Fruit fly (Drosophila melanogaster) whole organism, prepupa: ENCODE results near the gene CG5359.

Experiments used
- CG10631 ChIP-seq: fragments of 200-800 bp; sonication (Bioruptor generic); optimal IDR thresholded peaks from 2 replicates; lab custom pipeline; 2016; ENCODE audit warnings: missing biosample characterization, missing genetic modification characterization
- CG10669 ChIP-seq: fragments of 200-800 bp; sonication (Bioruptor generic); optimal IDR thresholded peaks from 3 replicates; lab custom pipeline; 2018; ENCODE audit warnings: missing biosample characterization, mild to moderate bottlenecking, missing genetic modification characterization, moderate library complexity
- CG15336 ChIP-seq: fragments of 200-800 bp; sonication (Bioruptor generic); IDR thresholded peaks from 2 replicates; pipeline ENCODE4 v1.3.6; 2022; ENCODE audit warnings: missing biosample characterization, missing genetic modification characterization
- CG3032 ChIP-seq: fragments of 200-800 bp; optimal IDR thresholded peaks from 2 replicates; lab custom pipeline; 2019; ENCODE audit warnings: missing biosample characterization, mild to moderate bottlenecking, missing genetic modification characterization, moderate library complexity
- CG31627 ChIP-seq: fragments of 200-800 bp; sonication (Bioruptor generic); optimal IDR thresholded peaks from 3 replicates; lab custom pipeline; 2016; ENCODE audit warnings: missing biosample characterization, missing genetic modification characterization
- CG32006 ChIP-seq: fragments of 200-800 bp; sonication (Bioruptor generic); optimal IDR thresholded peaks from 3 replicates; lab custom pipeline; 2017; ENCODE audit warnings: missing biosample characterization, mild to moderate bottlenecking, missing genetic modification characterization
- CG34406 ChIP-seq: fragments of 200-800 bp; sonication (Bioruptor generic); optimal IDR thresholded peaks from 3 replicates; lab custom pipeline; 2016; ENCODE audit warnings: missing biosample characterization, missing genetic modification characterization
- CG3919 ChIP-seq: fragments of 200-800 bp; sonication (Bioruptor generic); optimal IDR thresholded peaks from 3 replicates; lab custom pipeline; 2016; ENCODE audit warnings: missing biosample characterization, missing genetic modification characterization
- CG6792 ChIP-seq: fragments of 200-800 bp; sonication (Bioruptor generic); optimal IDR thresholded peaks from 3 replicates; lab custom pipeline; 2016; ENCODE audit warnings: missing biosample characterization, missing genetic modification characterization
- CG6808 ChIP-seq: fragments of 200-800 bp; sonication (Bioruptor generic); optimal IDR thresholded peaks from 3 replicates; lab custom pipeline; 2017; ENCODE audit warnings: missing biosample characterization, missing genetic modification characterization, mild to moderate bottlenecking, moderate library complexity, missing genetic modification reagents
- CG6854 ChIP-seq: fragments of 200-800 bp; sonication (Bioruptor generic); optimal IDR thresholded peaks from 2 replicates; lab custom pipeline; 2017; ENCODE audit warnings: missing biosample characterization, mild to moderate bottlenecking, missing genetic modification characterization
- CG7368 ChIP-seq: fragments of 200-800 bp; sonication (Bioruptor generic); optimal IDR thresholded peaks from 3 replicates; lab custom pipeline; 2016; ENCODE audit warnings: missing biosample characterization, missing genetic modification characterization
- CG8319 ChIP-seq: fragments of 200-800 bp; sonication (Bioruptor generic); optimal IDR thresholded peaks from 3 replicates; lab custom pipeline; 2016; ENCODE audit warnings: missing biosample characterization, missing genetic modification characterization
- CG8632 ChIP-seq: fragments of 200-800 bp; sonication (Bioruptor generic); optimal IDR thresholded peaks from 3 replicates; lab custom pipeline; 2016; ENCODE audit warnings: missing biosample characterization, missing genetic modification characterization
- CG9139 ChIP-seq: fragments of 200-800 bp; sonication (Bioruptor generic); optimal IDR thresholded peaks from 3 replicates; lab custom pipeline; 2017; ENCODE audit warnings: missing biosample characterization, mild to moderate bottlenecking, missing genetic modification characterization
- Eip78C ChIP-seq: fragments of 200-800 bp; sonication (Bioruptor generic); peaks from one replicate; lab custom pipeline; 2016; ENCODE audit warnings: missing biosample characterization, missing genetic modification characterization
- Eip93F ChIP-seq: fragments of 200-800 bp; sonication (Bioruptor generic); optimal IDR thresholded peaks from 2 replicates; lab custom pipeline; 2016; ENCODE audit warnings: missing biosample characterization, mild to moderate bottlenecking, missing genetic modification characterization
- Ets21C ChIP-seq: fragments of 200-800 bp; sonication (Bioruptor generic); optimal IDR thresholded peaks from 3 replicates; lab custom pipeline; 2016; ENCODE audit warnings: missing biosample characterization, missing genetic modification characterization
- Gug ChIP-seq: fragments of 200-800 bp; sonication (Bioruptor generic); IDR thresholded peaks from 2 replicates; pipeline ENCODE4 v1.3.6; 2022; ENCODE audit warnings: missing biosample characterization, missing genetic modification characterization
- Hr39 ChIP-seq: fragments of 200-800 bp; sonication (Bioruptor generic); optimal IDR thresholded peaks from 2 replicates; lab custom pipeline; 2016; ENCODE audit warnings: missing biosample characterization, missing genetic modification characterization
- Hr4 ChIP-seq: fragments of 200-800 bp; sonication (Bioruptor generic); optimal IDR thresholded peaks from 3 replicates; lab custom pipeline; 2016; ENCODE audit warnings: missing biosample characterization, missing genetic modification characterization
- Lpt ChIP-seq: fragments of 200-800 bp; sonication (Bioruptor generic); optimal IDR thresholded peaks from 3 replicates; lab custom pipeline; 2016; ENCODE audit warnings: missing biosample characterization, missing genetic modification characterization
- Smox ChIP-seq: fragments of 200-800 bp; sonication (Bioruptor generic); optimal IDR thresholded peaks from 3 replicates; lab custom pipeline; 2016; ENCODE audit warnings: missing biosample characterization, missing genetic modification characterization
- Sox102F ChIP-seq: fragments of 200-800 bp; sonication (Bioruptor generic); optimal IDR thresholded peaks from 2 replicates; lab custom pipeline; 2016; ENCODE audit warnings: missing biosample characterization, mild to moderate bottlenecking, missing genetic modification characterization
- Sox14 ChIP-seq: fragments of 200-800 bp; sonication (Bioruptor generic); optimal IDR thresholded peaks from 3 replicates; lab custom pipeline; 2016; ENCODE audit warnings: missing biosample characterization, missing genetic modification characterization
- Sox15 ChIP-seq: fragments of 200-800 bp; sonication (Bioruptor generic); optimal IDR thresholded peaks from 3 replicates; lab custom pipeline; 2016; ENCODE audit warnings: missing biosample characterization, missing genetic modification characterization
- achi ChIP-seq: fragments of 200-800 bp; sonication (Bioruptor generic); optimal IDR thresholded peaks from 3 replicates; lab custom pipeline; 2016; ENCODE audit warnings: missing biosample characterization, missing genetic modification characterization
- acj6 ChIP-seq: fragments of 200-800 bp; sonication (Bioruptor generic); optimal IDR thresholded peaks from 3 replicates; lab custom pipeline; 2016; ENCODE audit warnings: missing biosample characterization, missing genetic modification characterization
- cyc ChIP-seq: fragments of 200-800 bp; sonication (Bioruptor generic); optimal IDR thresholded peaks from 3 replicates; lab custom pipeline; 2016; ENCODE audit warnings: missing biosample characterization, missing genetic modification characterization
- dsx ChIP-seq: fragments of 200-800 bp; optimal IDR thresholded peaks from 3 replicates; lab custom pipeline; 2019; ENCODE audit warnings: missing biosample characterization, mild to moderate bottlenecking, missing genetic modification characterization, moderate library complexity; ENCODE audit not compliant: poor library complexity, severe bottlenecking
- eg ChIP-seq: fragments of 200-800 bp; sonication (Bioruptor generic); IDR thresholded peaks from 3 replicates; pipeline ENCODE4 v1.3.6; 2022; ENCODE audit warnings: missing biosample characterization, missing genetic modification characterization
- esn ChIP-seq: fragments of 200-800 bp; sonication (Bioruptor generic); optimal IDR thresholded peaks from 2 replicates; lab custom pipeline; 2016; ENCODE audit warnings: missing biosample characterization, mild to moderate bottlenecking, missing genetic modification characterization, moderate library complexity
- fd59A ChIP-seq: fragments of 200-800 bp; sonication (Bioruptor generic); optimal IDR thresholded peaks from 2 replicates; lab custom pipeline; 2017; ENCODE audit warnings: missing biosample characterization, mild to moderate bottlenecking, missing genetic modification characterization, missing genetic modification reagents
- fkh ChIP-seq: fragments of 200-800 bp; sonication (Bioruptor generic); optimal IDR thresholded peaks from 3 replicates; lab custom pipeline; 2017; ENCODE audit warnings: missing biosample characterization, mild to moderate bottlenecking, missing genetic modification characterization, moderate library complexity
- lz ChIP-seq: fragments of 200-800 bp; sonication (Bioruptor generic); optimal IDR thresholded peaks from 3 replicates; lab custom pipeline; 2016; ENCODE audit warnings: missing biosample characterization, missing genetic modification characterization
- salr ChIP-seq, 2 experiments: fragments of 200-800 bp; sonication (Bioruptor generic); optimal IDR thresholded peaks; 3 replicates each; lab custom pipeline; 2016 to 2018; ENCODE audit warnings: missing biosample characterization in 2 of 2, missing genetic modification characterization in 2 of 2, mild to moderate bottlenecking in 1 of 2
- spab ChIP-seq: fragments of 200-800 bp; sonication (Bioruptor generic); optimal IDR thresholded peaks from 2 replicates; lab custom pipeline; 2017; ENCODE audit warnings: missing biosample characterization, mild to moderate bottlenecking, missing genetic modification characterization, missing genetic modification reagents
- ss ChIP-seq, 2 experiments: fragments of 200-800 bp; sonication (Bioruptor generic); optimal IDR thresholded peaks; 2 replicates in 1 of 2; 3 replicates in 1 of 2; lab custom pipeline; 2017 to 2018; ENCODE audit warnings: mild to moderate bottlenecking in 2 of 2, missing biosample characterization in 2 of 2, missing genetic modification characterization in 2 of 2, moderate library complexity in 1 of 2
- topi ChIP-seq: fragments of 200-800 bp; sonication (Bioruptor generic); optimal IDR thresholded peaks from 3 replicates; lab custom pipeline; 2016; ENCODE audit warnings: missing biosample characterization, missing genetic modification characterization
- vri ChIP-seq: fragments of 200-800 bp; sonication (Bioruptor generic); optimal IDR thresholded peaks from 3 replicates; lab custom pipeline; 2016; ENCODE audit warnings: missing biosample characterization, mild to moderate bottlenecking, missing genetic modification characterization

Gene CG5359

DNA sequence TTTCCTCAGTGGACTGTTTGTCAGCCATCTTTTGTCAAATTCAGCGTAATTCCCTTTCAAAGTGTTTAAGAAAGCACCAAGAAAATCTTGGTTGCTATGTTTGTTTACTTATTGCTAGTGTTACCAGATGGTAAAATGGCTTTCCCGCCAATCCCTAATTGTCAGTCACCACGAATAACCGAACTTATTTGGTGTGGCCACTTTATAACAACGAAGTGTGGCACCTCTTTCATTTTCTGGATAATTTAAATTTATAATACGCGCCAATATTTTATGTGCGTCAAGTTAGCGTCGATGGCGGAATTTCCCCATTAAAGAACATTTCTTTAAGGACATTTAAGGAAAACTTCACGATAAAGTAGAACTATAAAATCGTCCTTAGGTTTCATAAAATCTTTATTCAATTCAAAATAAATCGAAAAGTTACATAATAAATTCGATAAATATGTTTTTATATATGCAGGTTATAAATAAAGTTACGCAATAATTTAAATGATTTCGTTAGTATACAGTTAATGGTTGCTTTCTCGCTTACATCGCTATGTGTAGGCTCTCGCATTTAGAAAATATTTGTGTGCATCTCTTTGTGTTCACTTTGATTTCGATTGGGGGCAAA is at the start of gene CG5359:
CG5359 (minus strand) TSS at position 103 of the 616 bp plus-strand sequence.
- TF ChIP-seq vri (peak; percentile 55), CG6808 (no peak), esn (GFP tag; lab: Kevin White, UChicago) (no peak), CG32006 (GFP tag; lab: Kevin White, UChicago) (no peak), acj6 (GFP tag; lab: Kevin White, UChicago) (no peak), fkh (GFP tag; lab: Kevin White, UChicago) (peak; percentile 98)

DNA sequence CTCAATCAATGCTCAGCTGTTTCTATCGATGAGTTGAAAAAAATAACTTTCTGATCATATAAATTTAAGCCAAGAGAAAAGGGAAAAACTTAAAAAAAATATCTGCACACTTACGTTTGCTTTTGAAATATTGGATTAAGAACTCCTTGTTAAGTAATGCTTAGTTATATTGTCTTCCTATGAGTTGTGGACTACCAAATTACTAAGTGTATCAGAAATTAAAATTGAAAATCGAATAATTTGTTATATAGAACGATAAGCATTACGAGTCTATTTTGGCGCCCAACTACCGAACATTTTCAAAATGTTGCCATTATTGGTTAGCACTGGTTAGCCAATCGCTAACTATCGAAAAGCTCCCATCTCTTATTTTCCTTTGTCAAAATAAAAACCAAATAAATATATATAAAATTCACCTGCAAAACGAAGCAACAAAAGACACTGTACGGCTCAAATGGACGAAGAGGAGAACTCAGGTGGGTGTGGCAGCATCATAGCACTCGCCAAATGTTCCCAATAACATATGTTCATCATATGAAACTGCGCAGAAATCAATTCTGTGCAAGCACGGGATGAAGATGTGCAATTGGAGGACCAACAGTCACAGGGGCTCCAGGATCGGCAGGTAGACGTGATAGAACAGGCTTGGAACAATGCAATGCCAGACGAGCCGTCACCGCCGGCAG is 47.9 kb upstream of the CG5359 start, which contains the start of gene ohgt:
ohgt (plus strand) TSS at position 358 of the 686 bp plus-strand sequence.
- TF ChIP-seq Gug: no peak
- peak; percentile 98 for TF ChIP-seq CG6808
- no peak for TF ChIP-seq Ets21C (GFP tag; lab: Kevin White, UChicago)
- no peak for TF ChIP-seq CG6854 (GFP tag; lab: Kevin White, UChicago)
- no peak for TF ChIP-seq spab (GFP tag; lab: Kevin White, UChicago)
- no peak for TF ChIP-seq CG32006 (GFP tag; lab: Kevin White, UChicago)
- TF ChIP-seq fkh (GFP tag; lab: Kevin White, UChicago): peak; percentile 24
- TF ChIP-seq cyc (GFP tag; lab: Kevin White, UChicago): peak; percentile 32
- no peak for TF ChIP-seq Lpt
- peak; percentile 26 for TF ChIP-seq CG31627 (GFP tag; lab: Kevin White, UChicago)
- peak; percentile 84 for TF ChIP-seq Eip78C
- no peak for TF ChIP-seq Eip93F
- peak; percentile 29 for TF ChIP-seq topi (GFP tag; lab: Kevin White, UChicago)
- TF ChIP-seq acj6 (GFP tag; lab: Kevin White, UChicago): peak; percentile 43
- no peak for TF ChIP-seq eg (GFP tag; lab: Robert Waterston, UW)
- TF ChIP-seq salr (GFP tag; optimal IDR thresholded peaks at IDR 0.05; lab: Kevin White, UChicago): no peak
- no peak for TF ChIP-seq CG9139 (GFP tag; lab: Kevin White, UChicago)
- peak; percentile 21 for TF ChIP-seq dsx (GFP tag; lab: Kevin White, UChicago)
- peak; percentile 41 for TF ChIP-seq Hr39 (GFP tag; lab: Kevin White, UChicago)
- no peak for TF ChIP-seq CG3919 (GFP tag; lab: Kevin White, UChicago)
- peak; percentile 73 for TF ChIP-seq Sox14
- TF ChIP-seq CG8319 (GFP tag; lab: Kevin White, UChicago): no peak
- TF ChIP-seq CG7368 (GFP tag; lab: Kevin White, UChicago): no peak
- no peak for TF ChIP-seq CG8632 (GFP tag; lab: Kevin White, UChicago)
- peak; percentile 59 for TF ChIP-seq Hr4 (GFP tag; lab: Kevin White, UChicago)
- TF ChIP-seq CG10669: peak; percentile 33
- TF ChIP-seq ss (GFP tag; optimal IDR thresholded peaks at IDR 0.05; lab: Kevin White, UChicago): no peak
- peak; percentile 33 for TF ChIP-seq CG34406 (GFP tag; lab: Kevin White, UChicago)
- peak; percentile 49 for TF ChIP-seq esn (GFP tag; lab: Kevin White, UChicago)
- TF ChIP-seq Smox (GFP tag; lab: Kevin White, UChicago): no peak
- TF ChIP-seq fd59A (GFP tag; lab: Kevin White, UChicago): peak; percentile 3
- TF ChIP-seq Sox102F (GFP tag; lab: Kevin White, UChicago): no peak
- TF ChIP-seq CG3032 (tag; lab: Kevin White, UChicago): peak; percentile 44
- TF ChIP-seq CG10631 (GFP tag; lab: Kevin White, UChicago): peak; percentile 31
- peak; percentile 41 for TF ChIP-seq achi (GFP tag; lab: Kevin White, UChicago)
- peak; percentile 25 for TF ChIP-seq lz (GFP tag; lab: Kevin White, UChicago)
- TF ChIP-seq CG6792 (GFP tag; lab: Kevin White, UChicago): no peak
- no peak for TF ChIP-seq Sox15 (GFP tag; lab: Kevin White, UChicago)
- TF ChIP-seq CG15336: 0 out of 2 replicates have a peak, but pooled peaks have one; percentile 38
